Worm (Caenorhabditis elegans): ENCODE data around the gene ZK593.3.

DNA sequence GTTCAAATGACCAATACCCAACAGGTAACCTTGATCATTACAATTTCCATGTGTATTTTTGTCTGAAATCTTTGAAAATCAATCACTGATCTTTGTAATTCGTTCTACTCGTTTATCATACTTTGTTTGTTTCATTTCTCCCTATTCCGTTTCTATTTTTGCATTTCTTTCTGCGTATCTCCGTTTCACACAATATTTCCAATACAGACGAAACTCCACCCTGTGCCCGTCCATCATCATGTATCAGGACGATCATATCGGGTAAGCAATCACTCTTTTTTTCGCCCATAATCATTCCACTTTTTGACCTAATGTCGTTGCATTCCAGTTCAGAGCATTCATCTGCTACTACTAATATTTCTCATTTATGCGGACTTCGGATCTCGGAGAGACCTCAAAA lies 5.8 kb upstream of the ZK593.3 start, which contains the start of gene pyk-2:
- no peak for TF ChIP-seq him-1 (tag; optimal IDR thresholded peaks at IDR 0.05)
- no peak for TF ChIP-seq W03F9.2 (tag; optimal IDR thresholded peaks at IDR 0.05)

Measured in whole organism, L4/young adult.